Fruit fly (Drosophila melanogaster) whole organism, embryonic: ENCODE results near the gene Pdcd4.
A peak's percentile ranks its signal among the peaks of the same experiment; 100 is the strongest.

ENCODE experiments used
- CG12104 ChIP-seq: fragments of 200-800 bp; sonication (Bioruptor generic); optimal IDR thresholded peaks from 3 replicates; lab custom pipeline; 2016; ENCODE audit warnings: missing biosample characterization, missing genetic modification characterization
- CG15073 ChIP-seq: fragments of 200-800 bp; sonication (Bioruptor generic); optimal IDR thresholded peaks from 2 replicates; lab custom pipeline; 2016; ENCODE audit warnings: missing biosample characterization, missing genetic modification characterization
- CG1529 ChIP-seq: fragments of 200-800 bp; sonication (Bioruptor generic); optimal IDR thresholded peaks from 3 replicates; lab custom pipeline; 2018; ENCODE audit warnings: missing biosample characterization, missing genetic modification characterization
- CG15696 ChIP-seq: fragments of 200-800 bp; sonication (Bioruptor generic); optimal IDR thresholded peaks from 2 replicates; lab custom pipeline; 2019; ENCODE audit warnings: missing biosample characterization, mild to moderate bottlenecking, missing genetic modification characterization, moderate library complexity
- CG16813 ChIP-seq: fragments of 200-800 bp; sonication (Bioruptor generic); IDR thresholded peaks from 3 replicates; pipeline ENCODE4 v1.3.6; 2022; ENCODE audit warnings: missing biosample characterization, missing genetic modification characterization; ENCODE audit not compliant: partially characterized antibody
- CG17385 ChIP-seq: fragments of 200-800 bp; sonication (Bioruptor generic); optimal IDR thresholded peaks from 3 replicates; lab custom pipeline; 2018; ENCODE audit warnings: missing biosample characterization, mild to moderate bottlenecking, missing genetic modification characterization
- CG30431 ChIP-seq: fragments of 200-800 bp; sonication (Bioruptor generic); optimal IDR thresholded peaks from 2 replicates; lab custom pipeline; 2017; ENCODE audit warnings: missing biosample characterization, missing genetic modification characterization
- CG31224 ChIP-seq: fragments of 200-800 bp; sonication (Bioruptor generic); IDR thresholded peaks from 2 replicates; pipeline ENCODE4 v1.3.6; 2022; ENCODE audit warnings: missing biosample characterization, missing genetic modification characterization
- CG33557 ChIP-seq: fragments of 200-800 bp; sonication (Bioruptor generic); optimal IDR thresholded peaks from 2 replicates; lab custom pipeline; 2019; ENCODE audit warnings: missing biosample characterization, mild to moderate bottlenecking, missing genetic modification characterization, moderate library complexity
- CG34422 ChIP-seq: fragments of 200-800 bp; sonication (Bioruptor generic); IDR thresholded peaks from 3 replicates; pipeline ENCODE4 v1.3.6; 2022; ENCODE audit warnings: missing biosample characterization, missing genetic modification characterization
- CG4328 ChIP-seq: fragments of 200-800 bp; sonication (Bioruptor generic); optimal IDR thresholded peaks from 3 replicates; lab custom pipeline; 2017; ENCODE audit warnings: missing biosample characterization, missing genetic modification reagents, missing genetic modification characterization
- Chrac-16 ChIP-seq: fragments of 200-800 bp; sonication (Bioruptor generic); optimal IDR thresholded peaks from 3 replicates; lab custom pipeline; 2016; ENCODE audit warnings: missing biosample characterization, missing genetic modification characterization
- D ChIP-seq, 2 experiments: fragments of 200-800 bp in 1 of 2; fragments of >200 bp in 1 of 2; sonication (Bioruptor generic) in 1 of 2; optimal IDR thresholded peaks; 2 replicates in 1 of 2; 3 replicates in 1 of 2; lab custom pipeline; 2017; ENCODE audit warnings: mild to moderate bottlenecking in 1 of 2, missing biosample characterization in 1 of 2, missing genetic modification characterization in 1 of 2, missing genetic modification reagents in 1 of 2
- ERR ChIP-seq: fragments of 200-800 bp; sonication (Bioruptor generic); optimal IDR thresholded peaks from 2 replicates; lab custom pipeline; 2016; ENCODE audit warnings: missing biosample characterization, missing genetic modification characterization
- Ets65A ChIP-seq: fragments of 200-800 bp; sonication (Bioruptor generic); peaks from one replicate; lab custom pipeline; 2016; ENCODE audit warnings: missing biosample characterization, missing genetic modification characterization
- H2.0 ChIP-seq: fragments of 200-800 bp; sonication (Bioruptor generic); IDR thresholded peaks from 2 replicates; pipeline ENCODE4 v1.3.6; 2022; ENCODE audit warnings: missing biosample characterization, missing genetic modification characterization
- HLHmδ ChIP-seq: fragments of 200-800 bp; sonication (Bioruptor generic); optimal IDR thresholded peaks from 2 replicates; lab custom pipeline; 2018; ENCODE audit warnings: missing biosample characterization, mild to moderate bottlenecking, missing genetic modification characterization, moderate library complexity
- Hand ChIP-seq: fragments of 200-800 bp; sonication (Bioruptor generic); optimal IDR thresholded peaks from 2 replicates; lab custom pipeline; 2017; ENCODE audit warnings: mild to moderate bottlenecking, missing biosample characterization, missing genetic modification reagents, missing genetic modification characterization
- Hr39 ChIP-seq: fragments of >200 bp; optimal IDR thresholded peaks from 2 replicates; lab custom pipeline; 2017
- Opbp ChIP-seq: fragments of 200-800 bp; sonication (Bioruptor generic); IDR thresholded peaks from 3 replicates; pipeline ENCODE4 v1.3.6; 2022; ENCODE audit warnings: missing biosample characterization, missing genetic modification characterization; ENCODE audit not compliant: partially characterized antibody
- Rfx ChIP-seq: fragments of 200-800 bp; sonication (Bioruptor generic); IDR thresholded peaks from 2 replicates; pipeline ENCODE4 v1.3.6; 2022; ENCODE audit warnings: missing biosample characterization, missing genetic modification characterization
- Trl ChIP-seq, 3 experiments: fragments of >200 bp in 2 of 3; fragments of 200-800 bp in 1 of 3; sonication (Bioruptor generic) in 1 of 3; optimal IDR thresholded peaks; 2 replicates in 1 of 3; 3 replicates in 2 of 3; lab custom pipeline; 2016 to 2017; ENCODE audit warnings: missing biosample characterization in 1 of 3, missing genetic modification characterization in 1 of 3
- bowl ChIP-seq: fragments of 200-800 bp; sonication (Bioruptor generic); IDR thresholded peaks from 2 replicates; pipeline ENCODE4 v1.3.6; 2022; ENCODE audit warnings: missing biosample characterization, missing genetic modification characterization
- cas ChIP-seq: fragments of 200-800 bp; sonication (Bioruptor generic); IDR thresholded peaks from 2 replicates; pipeline ENCODE4 v1.3.6; 2022; ENCODE audit warnings: missing biosample characterization, missing genetic modification characterization
- crc ChIP-seq: fragments of 200-800 bp; sonication (Bioruptor generic); optimal IDR thresholded peaks from 2 replicates; lab custom pipeline; 2016; ENCODE audit warnings: missing biosample characterization, missing genetic modification characterization
- croc ChIP-seq: fragments of 200-800 bp; sonication (Bioruptor generic); conservative IDR thresholded peaks from 3 replicates; pipeline ENCODE4 v1.3.6; 2022; ENCODE audit warnings: missing biosample characterization, missing genetic modification characterization
- dmrt11E ChIP-seq: fragments of 200-800 bp; sonication (Bioruptor generic); optimal IDR thresholded peaks from 3 replicates; lab custom pipeline; 2018; ENCODE audit warnings: missing biosample characterization, mild to moderate bottlenecking, missing genetic modification characterization, moderate library complexity
- dpn ChIP-seq, 2 experiments: fragments of 200-800 bp; sonication (Bioruptor generic); optimal IDR thresholded peaks; 3 replicates each; lab custom pipeline; 2016; ENCODE audit warnings: missing biosample characterization in 2 of 2, missing genetic modification characterization in 2 of 2
- ems ChIP-seq: fragments of 200-800 bp; sonication (Bioruptor generic); optimal IDR thresholded peaks from 3 replicates; lab custom pipeline; 2016; ENCODE audit warnings: missing biosample characterization, missing genetic modification characterization
- kah ChIP-seq: fragments of 200-800 bp; sonication (Bioruptor generic); optimal IDR thresholded peaks from 2 replicates; lab custom pipeline; 2018; ENCODE audit warnings: missing biosample characterization, mild to moderate bottlenecking, missing genetic modification characterization
- klu ChIP-seq: fragments of 200-800 bp; sonication (Bioruptor generic); IDR thresholded peaks from 2 replicates; pipeline ENCODE4 v1.3.6; 2022; ENCODE audit warnings: missing biosample characterization, missing genetic modification characterization
- lbe ChIP-seq: fragments of 200-800 bp; sonication (Bioruptor generic); optimal IDR thresholded peaks from 2 replicates; lab custom pipeline; 2016; ENCODE audit warnings: missing biosample characterization, mild to moderate bottlenecking, missing genetic modification characterization
- mld ChIP-seq: fragments of 200-800 bp; sonication (Bioruptor generic); IDR thresholded peaks from 3 replicates; pipeline ENCODE4 v1.3.6; 2022; ENCODE audit warnings: missing biosample characterization, missing genetic modification characterization; ENCODE audit not compliant: partially characterized antibody
- nmo ChIP-seq: fragments of 200-800 bp; sonication (Bioruptor generic); optimal IDR thresholded peaks from 2 replicates; lab custom pipeline; 2018; ENCODE audit warnings: missing biosample characterization, mild to moderate bottlenecking, missing genetic modification characterization, moderate library complexity
- org-1 ChIP-seq: fragments of 200-800 bp; sonication (Bioruptor generic); optimal IDR thresholded peaks from 2 replicates; lab custom pipeline; 2017; ENCODE audit warnings: missing biosample characterization, missing genetic modification characterization
- peb ChIP-seq: fragments of 200-800 bp; sonication (Bioruptor generic); IDR thresholded peaks from 2 replicates; pipeline ENCODE4 v1.3.6; 2022; ENCODE audit warnings: missing biosample characterization, missing genetic modification characterization
- prd ChIP-seq, 3 experiments: fragments of >200 bp in 2 of 3; fragments of 200-800 bp in 1 of 3; sonication (Bioruptor generic) in 1 of 3; optimal IDR thresholded peaks in 2 of 3; IDR thresholded peaks in 1 of 3; 2 replicates in 2 of 3; 3 replicates in 1 of 3; pipeline versions ENCODE4 v1.3.6 to Lab custom; 2017 to 2022; ENCODE audit warnings: missing biosample characterization in 1 of 3, missing genetic modification characterization in 1 of 3
- repo ChIP-seq: fragments of 200-800 bp; sonication (Bioruptor generic); optimal IDR thresholded peaks from 2 replicates; lab custom pipeline; 2016; ENCODE audit warnings: missing biosample characterization, missing genetic modification characterization
- sc ChIP-seq, 3 experiments: fragments of >200 bp in 2 of 3; fragments of 200-800 bp in 1 of 3; sonication (Bioruptor generic) in 1 of 3; optimal IDR thresholded peaks; 2 replicates in 2 of 3; 3 replicates in 1 of 3; lab custom pipeline; 2017; ENCODE audit warnings: mild to moderate bottlenecking in 1 of 3, missing biosample characterization in 1 of 3, missing genetic modification characterization in 1 of 3, missing genetic modification reagents in 1 of 3
- sisA ChIP-seq: fragments of 200-800 bp; sonication (Bioruptor generic); IDR thresholded peaks from 2 replicates; pipeline ENCODE4 v1.3.6; 2022; ENCODE audit warnings: missing biosample characterization, missing genetic modification characterization
- slou ChIP-seq: fragments of 200-800 bp; sonication (Bioruptor generic); optimal IDR thresholded peaks from 3 replicates; lab custom pipeline; 2016; ENCODE audit warnings: missing biosample characterization, missing genetic modification characterization
- ttk ChIP-seq: fragments of 200-800 bp; sonication (Bioruptor generic); IDR thresholded peaks from 2 replicates; pipeline ENCODE4 v2.1.2; 2022; ENCODE audit warnings: missing biosample characterization, missing genetic modification characterization
- tx ChIP-seq: fragments of 200-800 bp; sonication (Bioruptor generic); optimal IDR thresholded peaks from 2 replicates; lab custom pipeline; 2016; ENCODE audit warnings: missing biosample characterization, missing genetic modification characterization
- unpg ChIP-seq: fragments of 200-800 bp; sonication (Bioruptor generic); optimal IDR thresholded peaks from 3 replicates; lab custom pipeline; 2018; ENCODE audit warnings: missing biosample characterization, mild to moderate bottlenecking, missing genetic modification characterization, moderate library complexity
- vvl ChIP-seq: fragments of 200-800 bp; sonication (Bioruptor generic); IDR thresholded peaks from 2 replicates; pipeline ENCODE4 v1.3.6; 2022; ENCODE audit warnings: missing biosample characterization, missing genetic modification characterization
- zen2 ChIP-seq: fragments of 200-800 bp; sonication (Bioruptor generic); IDR thresholded peaks from 3 replicates; pipeline ENCODE4 v1.3.6; 2022; ENCODE audit warnings: missing biosample characterization, missing genetic modification characterization; ENCODE audit not compliant: partially characterized antibody
- zf30C ChIP-seq: fragments of 200-800 bp; sonication (Bioruptor generic); optimal IDR thresholded peaks from 3 replicates; lab custom pipeline; 2018; ENCODE audit warnings: missing biosample characterization, mild to moderate bottlenecking, missing genetic modification characterization

The Pdcd4 gene

DNA sequence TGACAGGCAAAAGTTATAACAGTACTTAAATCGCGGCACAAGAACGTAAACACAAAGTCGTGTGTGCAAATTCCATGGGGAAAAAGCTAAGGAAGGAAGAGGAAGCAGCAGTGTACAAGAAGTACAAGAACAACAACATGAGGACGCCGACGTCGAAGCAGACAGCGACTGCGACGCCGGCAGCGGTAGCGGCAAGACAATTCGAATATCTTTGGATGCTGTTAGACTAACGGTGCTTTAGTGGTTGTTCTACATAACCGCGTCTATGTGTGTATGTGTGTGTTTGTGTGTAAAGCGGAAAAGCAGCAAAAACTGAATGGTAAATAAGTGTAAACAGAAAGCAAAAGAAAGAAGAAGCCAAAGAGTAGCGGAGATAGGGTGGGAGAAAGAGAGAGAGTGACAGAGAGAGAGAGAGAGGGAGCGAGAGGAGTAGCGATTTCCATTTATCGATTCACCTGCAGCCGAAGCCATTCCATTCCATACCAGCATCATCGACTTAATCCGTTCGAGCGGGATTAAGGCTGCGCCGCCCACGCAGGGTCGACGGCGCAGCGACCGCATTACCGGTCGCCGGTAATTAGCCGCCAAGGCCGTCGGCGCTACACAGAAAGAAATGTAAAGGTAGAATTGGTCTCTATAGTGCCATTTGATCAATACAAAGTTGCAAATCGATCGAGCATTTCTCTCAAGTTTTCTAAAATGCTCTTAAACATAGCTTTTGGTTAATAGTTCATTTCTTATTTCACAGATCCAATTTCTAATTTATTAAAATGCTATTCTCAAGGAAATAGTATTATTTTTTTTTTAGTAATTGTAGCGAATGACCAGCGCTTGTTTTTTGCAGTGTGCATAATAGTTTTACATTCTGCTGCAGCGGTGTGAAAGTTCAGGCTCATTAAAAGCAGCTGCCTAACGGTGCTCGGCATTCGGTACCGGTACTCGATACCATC lies 29.0 kb upstream of the Pdcd4 start (continued):
- TF ChIP-seq ttk (GFP tag; lab: Robert Waterston, UW) (0 out of 2 replicates have a peak, but pooled peaks have one; percentile 14), kah (no peak), CG34422 (GFP tag; lab: Robert Waterston, UW) (no peak), dpn (GFP tag; optimal IDR thresholded peaks at IDR 0.05; lab: Kevin White, UChicago) (peak; percentile 44 to 55), CG12104 (GFP tag; lab: Kevin White, UChicago) (peak; percentile 33), Hr39 (lab: Kevin White, UChicago) (no peak), Trl (optimal IDR thresholded peaks at IDR 0.05; lab: Kevin White, UChicago) (peak; percentile 49 to 63), Trl (GFP tag; optimal IDR thresholded peaks at IDR 0.05; lab: Kevin White, UChicago) (no peak), repo (peak; percentile 40), CG4328 (no peak), CG16813 (no peak), CG17385 (peak; percentile 75), zf30C (GFP tag; lab: Kevin White, UChicago) (peak; percentile 41), peb (GFP tag; lab: Robert Waterston, UW) (no peak), tx (no peak), unpg (GFP tag; lab: Kevin White, UChicago) (peak; percentile 67), prd (optimal IDR thresholded peaks at IDR 0.05; lab: Kevin White, UChicago) (no peak), prd (GFP tag; IDR thresholded peaks at IDR 0.05; lab: Robert Waterston, UW) (peak; percentile 34; the same call in 2 of the 3 replicates), CG30431 (GFP tag; lab: Kevin White, UChicago) (no peak), CG1529 (peak; percentile 35), nmo (GFP tag; lab: Kevin White, UChicago) (peak; percentile 56), dmrt11E (tag; lab: Kevin White, UChicago) (peak; percentile 30), ems (GFP tag; lab: Kevin White, UChicago) (peak; percentile 44), vvl (GFP tag; lab: Robert Waterston, UW) (peak; percentile 73), CG33557 (GFP tag; lab: Kevin White, UChicago) (no peak), sc (optimal IDR thresholded peaks at IDR 0.05; lab: Kevin White, UChicago) (no peak), sc (GFP tag; optimal IDR thresholded peaks at IDR 0.05; lab: Kevin White, UChicago) (peak; percentile 62), CG15073 (no peak), CG31224 (GFP tag; lab: Robert Waterston, UW) (no peak), Rfx (0 out of 2 replicates have a peak, but pooled peaks have one; percentile 14), bowl (GFP tag; lab: Robert Waterston, UW) (no peak), Hand (peak; percentile 36), sisA (peak; percentile 59), Chrac-16 (GFP tag; lab: Kevin White, UChicago) (peak; percentile 32), klu (GFP tag; lab: Robert Waterston, UW) (no peak), Opbp (GFP tag; lab: Robert Waterston, UW) (no peak), lbe (GFP tag; lab: Kevin White, UChicago) (no peak), D (optimal IDR thresholded peaks at IDR 0.05; lab: Kevin White, UChicago) (no peak), D (GFP tag; optimal IDR thresholded peaks at IDR 0.05; lab: Kevin White, UChicago) (peak; percentile 47), Ets65A (GFP tag; lab: Kevin White, UChicago) (peak; percentile 91), mld (no peak), slou (GFP tag; lab: Kevin White, UChicago) (no peak), ERR (no peak), HLHmδ (GFP tag; lab: Kevin White, UChicago) (no peak), croc (GFP tag; lab: Robert Waterston, UW) (peak; percentile 41; the same call in 2 of the 3 replicates), crc (GFP tag; lab: Kevin White, UChicago) (no peak), org-1 (peak; percentile 42), CG15696 (tag; lab: Kevin White, UChicago) (peak; percentile 2), cas (GFP tag; lab: Robert Waterston, UW) (no peak), H2.0 (0 out of 2 replicates have a peak, but pooled peaks have one; percentile 16), zen2 (no peak)
